Fruit fly (Drosophila melanogaster) S2 (cell line): ENCODE measurements around the gene CG32939.

Experiments used
- CG8478 ChIP-seq: fragments of >200 bp; optimal IDR thresholded peaks from 2 replicates; lab custom pipeline; 2018
- CTCF ChIP-seq, 2 experiments: fragments of >200 bp; optimal IDR thresholded peaks; 2 replicates each; lab custom pipeline; 2018

DNA sequence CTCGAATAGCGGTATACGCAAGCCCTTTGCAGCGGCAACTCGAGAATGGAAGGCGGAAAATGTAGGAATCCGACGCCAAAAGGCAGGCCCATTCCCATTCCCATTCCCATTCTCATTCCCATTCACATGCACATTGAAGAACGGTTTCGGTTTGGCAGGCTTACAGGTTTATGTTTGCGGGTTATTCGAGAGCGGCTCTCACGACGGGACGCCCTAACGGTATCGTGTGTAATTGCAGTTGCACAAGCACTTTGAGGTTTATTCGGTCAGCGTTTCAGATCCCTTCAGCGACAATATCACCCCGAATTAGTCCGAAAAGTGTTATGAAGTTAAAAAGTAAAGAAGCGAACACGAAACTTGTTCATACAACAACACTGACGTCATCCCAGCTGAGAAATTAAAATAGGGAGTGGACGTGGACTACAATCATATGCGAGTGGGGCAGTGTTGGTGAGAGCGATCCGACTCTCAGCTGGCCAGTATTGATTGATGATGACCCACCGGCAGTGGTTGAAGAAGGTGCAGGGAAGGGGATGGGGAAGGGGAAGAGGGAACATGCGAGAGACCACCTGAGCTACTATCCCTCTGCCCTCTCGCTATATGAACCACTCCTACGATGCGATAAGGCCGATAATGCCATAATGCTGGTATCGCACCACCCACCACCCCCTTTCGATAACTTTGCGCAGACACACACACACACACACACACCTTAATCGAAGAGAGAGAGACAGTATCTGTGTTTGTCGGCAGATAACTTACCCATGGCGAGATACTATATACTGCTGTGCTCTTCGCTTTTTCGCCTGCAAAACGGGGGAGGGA is 11.5 kb downstream of the CG32939 start:
- TF ChIP-seq CG8478 (lab: Kevin White, UChicago) = no peak
- no peak for TF ChIP-seq CTCF (optimal IDR thresholded peaks at IDR 0.05; lab: Kevin White, UChicago)
